Worm (Caenorhabditis elegans) whole organism, L4 larva: ENCODE results near the gene otpl-6.

Experiments
- D1046.2 ChIP-seq: fragments of 200-800 bp; sonication (Bioruptor generic); IDR thresholded peaks from 2 replicates; pipeline ENCODE4 v1.3.6; 2022; ENCODE audit warnings: missing genetic modification characterization, missing compliant biosample characterization
- F49E8.2 ChIP-seq: sonication (generic microtip); optimal IDR thresholded peaks from 2 replicates; lab custom pipeline; 2016; ENCODE audit warnings: missing compliant biosample characterization, mild to moderate bottlenecking, missing genetic modification characterization, borderline replicate concordance
- Y5F2A.4 ChIP-seq: fragments of 200-800 bp; sonication (Bioruptor generic); optimal IDR thresholded peaks from 2 replicates; lab custom pipeline; 2018; ENCODE audit warnings: mild to moderate bottlenecking, missing genetic modification characterization, missing compliant biosample characterization
- aha-1 ChIP-seq: fragments of 150-350 bp; peaks from one replicate; lab custom pipeline; 2014; ENCODE audit warnings: missing biosample characterization, missing genetic modification characterization
- aly-2 ChIP-seq: sonication (generic microtip); optimal IDR thresholded peaks from 2 replicates; lab custom pipeline; 2018; ENCODE audit warnings: missing biosample characterization, missing genetic modification characterization
- ama-1 ChIP-seq: fragments of 150-350 bp; optimal IDR thresholded peaks from 2 replicates; lab custom pipeline; 2014; ENCODE audit warnings: inconsistent platforms, mixed read lengths
- ceh-20 ChIP-seq: fragments of 200-800 bp; sonication (Bioruptor generic); IDR thresholded peaks from 2 replicates; pipeline ENCODE4 v1.3.6; 2022; ENCODE audit warnings: missing genetic modification reagents, missing genetic modification characterization, missing compliant biosample characterization
- ceh-44 ChIP-seq: fragments of 200-800 bp; sonication (Bioruptor generic); IDR thresholded peaks from 2 replicates; pipeline ENCODE4 v1.3.6; 2022; ENCODE audit warnings: missing genetic modification reagents, missing genetic modification characterization, missing compliant biosample characterization
- ceh-62 ChIP-seq: sonication (generic microtip); optimal IDR thresholded peaks from 2 replicates; lab custom pipeline; 2017; ENCODE audit warnings: missing biosample characterization, missing genetic modification characterization
- ceh-82 ChIP-seq: sonication (generic microtip); optimal IDR thresholded peaks from 2 replicates; lab custom pipeline; 2017; ENCODE audit warnings: missing biosample characterization, missing genetic modification characterization
- cey-2 ChIP-seq: sonication (generic microtip); optimal IDR thresholded peaks from 3 replicates; lab custom pipeline; 2017; ENCODE audit warnings: missing genetic modification characterization, mild to moderate bottlenecking, missing compliant biosample characterization, antibody characterized with exemption, borderline replicate concordance; ENCODE audit not compliant: insufficient read depth
- daf-8 ChIP-seq: fragments of 200-800 bp; sonication (Bioruptor generic); IDR thresholded peaks from 2 replicates; pipeline ENCODE4 v1.3.6; 2022; ENCODE audit warnings: missing genetic modification characterization, missing compliant biosample characterization
- dmd-6 ChIP-seq: fragments of 200-800 bp; sonication (Bioruptor generic); IDR thresholded peaks from 2 replicates; pipeline ENCODE4 v1.3.6; 2022; ENCODE audit warnings: missing genetic modification reagents, missing genetic modification characterization, missing compliant biosample characterization
- duxl-1 ChIP-seq: sonication (generic microtip); optimal IDR thresholded peaks from 2 replicates; lab custom pipeline; 2016; ENCODE audit warnings: mild to moderate bottlenecking, missing genetic modification characterization, moderate library complexity, missing compliant biosample characterization; ENCODE audit not compliant: poor library complexity
- lin-1 ChIP-seq: fragments of 200-800 bp; sonication (Bioruptor generic); IDR thresholded peaks from 2 replicates; pipeline ENCODE4 v1.3.6; 2022; ENCODE audit warnings: missing genetic modification reagents, missing genetic modification characterization, missing compliant biosample characterization
- lin-38 ChIP-seq: fragments of 200-800 bp; sonication (Bioruptor generic); IDR thresholded peaks from 2 replicates; pipeline ENCODE4 v1.3.6; 2022; ENCODE audit warnings: missing genetic modification reagents, missing genetic modification characterization, missing compliant biosample characterization
- madf-5 ChIP-seq, 2 experiments: fragments of 200-800 bp; sonication (Bioruptor generic); IDR thresholded peaks; 2 replicates each; pipeline ENCODE4 v1.3.6; 2022; ENCODE audit warnings: missing compliant biosample characterization in 2 of 2, missing genetic modification characterization in 2 of 2
- mdl-1 ChIP-seq, 2 experiments: fragments of 150-350 bp in 1 of 2; sonication (generic microtip) in 1 of 2; optimal IDR thresholded peaks; 2 replicates each; lab custom pipeline; 2014 to 2017; ENCODE audit warnings: missing biosample characterization in 2 of 2, missing genetic modification characterization in 2 of 2
- nhr-102 ChIP-seq: sonication (generic microtip); optimal IDR thresholded peaks from 2 replicates; lab custom pipeline; 2016; ENCODE audit warnings: mild to moderate bottlenecking, missing genetic modification characterization, moderate library complexity, missing compliant biosample characterization
- nhr-11 ChIP-seq: fragments of 150-350 bp; optimal IDR thresholded peaks from 2 replicates; lab custom pipeline; 2014; ENCODE audit warnings: missing biosample characterization, missing genetic modification characterization
- nhr-28 ChIP-seq: fragments of 150-350 bp; optimal IDR thresholded peaks from 2 replicates; lab custom pipeline; 2014; ENCODE audit warnings: missing biosample characterization, missing genetic modification characterization
- nhr-41 ChIP-seq: fragments of 200-800 bp; sonication (Bioruptor generic); IDR thresholded peaks from 2 replicates; pipeline ENCODE4 v1.3.6; 2022; ENCODE audit warnings: missing genetic modification reagents, missing genetic modification characterization, missing compliant biosample characterization
- php-3 ChIP-seq: fragments of 200-800 bp; sonication (Bioruptor generic); IDR thresholded peaks from 2 replicates; pipeline ENCODE4 v1.3.6; 2022; ENCODE audit warnings: missing genetic modification reagents, missing genetic modification characterization, missing compliant biosample characterization
- pqm-1 ChIP-seq: sonication (generic microtip); optimal IDR thresholded peaks from 2 replicates; lab custom pipeline; 2017; ENCODE audit warnings: missing biosample characterization, missing genetic modification characterization
- rbr-2 ChIP-seq: sonication (generic microtip); optimal IDR thresholded peaks from 2 replicates; lab custom pipeline; 2016; ENCODE audit warnings: missing genotype, missing genetic modification characterization, missing compliant biosample characterization
- sdz-12 ChIP-seq: fragments of 200-800 bp; sonication (Bioruptor generic); optimal IDR thresholded peaks from 2 replicates; lab custom pipeline; 2018; ENCODE audit warnings: mild to moderate bottlenecking, missing genetic modification characterization, missing compliant biosample characterization
- set-16 ChIP-seq: fragments of 200-800 bp; sonication (Bioruptor generic); IDR thresholded peaks from 2 replicates; pipeline ENCODE4 v1.3.6; 2022; ENCODE audit warnings: missing genetic modification reagents, missing genetic modification characterization, missing compliant biosample characterization
- spr-3 ChIP-seq: fragments of 200-800 bp; sonication (Bioruptor generic); optimal IDR thresholded peaks from 2 replicates; lab custom pipeline; 2018; ENCODE audit warnings: mild to moderate bottlenecking, missing genetic modification characterization, missing compliant biosample characterization
- tra-1 ChIP-seq: fragments of 200-800 bp; sonication (Bioruptor generic); IDR thresholded peaks from 2 replicates; pipeline ENCODE4 v1.3.6; 2022; ENCODE audit warnings: missing genetic modification reagents, missing genetic modification characterization, missing compliant biosample characterization
- zip-11 ChIP-seq: fragments of 200-800 bp; sonication (Bioruptor generic); IDR thresholded peaks from 2 replicates; pipeline ENCODE4 v1.3.6; 2022; ENCODE audit warnings: missing genetic modification characterization, missing compliant biosample characterization
- ztf-11 ChIP-seq: fragments of 150-350 bp; optimal IDR thresholded peaks from 2 replicates; lab custom pipeline; 2014; ENCODE audit warnings: missing biosample characterization, missing genetic modification characterization

Gene otpl-6

DNA sequence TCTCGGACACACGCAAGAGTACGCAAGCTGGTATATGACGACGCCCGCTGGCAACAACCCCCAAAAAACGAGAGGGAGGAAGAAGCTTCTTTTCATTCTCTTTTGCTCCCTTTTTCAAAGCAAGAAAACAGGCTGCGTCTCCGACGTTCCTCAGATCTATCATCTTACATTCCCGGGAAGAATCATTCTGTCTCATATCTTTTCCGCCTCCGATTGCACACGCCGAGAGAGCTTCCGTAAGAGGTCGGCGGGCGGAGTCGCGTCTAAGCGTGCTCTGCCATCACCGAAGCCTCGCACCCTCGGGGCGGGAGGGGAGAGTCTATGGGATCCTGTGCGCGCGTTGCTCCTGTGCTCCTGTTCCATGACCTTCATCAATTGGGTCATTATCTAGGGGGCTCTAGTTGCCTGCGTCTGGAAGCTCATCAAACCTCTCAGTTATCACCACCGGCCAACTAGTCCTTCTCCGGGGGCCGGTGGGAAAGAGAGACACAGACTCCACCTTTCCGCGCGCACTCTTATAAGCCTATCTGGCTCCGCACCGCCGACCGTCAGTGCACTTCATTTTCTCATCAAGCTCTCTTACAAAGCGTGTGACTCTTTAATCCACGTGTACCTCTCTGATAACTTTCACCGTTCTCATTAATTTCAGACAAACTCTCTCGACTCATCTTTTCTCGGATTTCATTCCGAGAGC, 19.8 kb downstream of the otpl-6 start, which contains the start of the genes slc-17.8 and asns-1:
Gene slc-17.8 (minus strand): TSS at position 51 of the 694 bp plus-strand sequence.
Gene asns-1 (plus strand): TSS at position 644 of the 694 bp plus-strand sequence.
- TF ChIP-seq set-16 (peak; percentile 90), lin-1 (no peak)

DNA sequence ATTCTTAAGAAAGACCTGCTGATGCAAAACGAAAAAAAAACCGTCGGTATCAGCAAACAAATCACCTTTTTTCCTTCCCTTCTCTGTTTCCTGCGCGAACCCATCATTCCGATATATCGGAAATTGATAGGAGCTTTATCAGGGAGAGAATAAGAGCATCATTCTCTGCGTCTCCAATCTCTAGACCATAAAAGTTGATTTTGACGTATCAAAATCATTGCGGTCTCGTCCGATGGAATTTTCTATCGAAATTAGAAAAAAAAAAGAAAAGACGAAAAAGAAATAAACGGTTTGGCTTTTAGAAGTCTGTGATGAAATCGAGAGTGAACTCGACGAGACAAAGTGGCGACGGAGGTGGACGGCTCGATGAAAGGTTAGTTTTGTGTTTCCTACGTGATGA, 23.1 kb downstream of the otpl-6 start, which contains the start of gene stdh-4:
Gene stdh-4 (plus strand): TSS at position 301 of the 400 bp plus-strand sequence.
- TF ChIP-seq dmd-6 (GFP tag; lab: Robert Waterston, UW) (0 out of 2 replicates have a peak, but pooled peaks have one; percentile 13), F49E8.2 (tag; lab: Kevin White, UChicago) (no peak)

DNA sequence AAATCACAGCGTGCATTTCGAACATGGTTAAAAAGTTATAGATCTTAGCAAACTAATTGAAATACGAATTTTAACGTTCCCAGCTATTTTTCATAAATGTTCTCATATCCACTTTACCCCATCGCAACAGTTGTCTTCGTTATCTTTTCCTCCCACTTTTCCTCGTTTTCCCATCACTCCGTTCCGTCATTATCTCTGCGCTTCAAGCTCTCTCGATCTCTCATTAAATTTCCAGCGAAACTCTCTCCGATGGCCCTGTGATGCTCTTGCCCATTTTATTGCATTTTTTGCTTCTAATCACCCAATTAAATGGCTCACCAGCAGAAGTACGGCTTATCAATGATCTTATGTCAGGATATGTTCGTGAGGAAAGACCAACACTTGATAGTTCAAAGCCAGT, 26.6 kb downstream of the otpl-6 start, which contains the start of gene acr-15:
Gene acr-15 (plus strand): TSS at position 236 of the 400 bp plus-strand sequence.
- TF ChIP-seq nhr-11 (peak; percentile 14), ama-1 (lab: Kevin White, UChicago) (no peak)
- TF ChIP-seq, all 104 proteins: peak for 1

DNA sequence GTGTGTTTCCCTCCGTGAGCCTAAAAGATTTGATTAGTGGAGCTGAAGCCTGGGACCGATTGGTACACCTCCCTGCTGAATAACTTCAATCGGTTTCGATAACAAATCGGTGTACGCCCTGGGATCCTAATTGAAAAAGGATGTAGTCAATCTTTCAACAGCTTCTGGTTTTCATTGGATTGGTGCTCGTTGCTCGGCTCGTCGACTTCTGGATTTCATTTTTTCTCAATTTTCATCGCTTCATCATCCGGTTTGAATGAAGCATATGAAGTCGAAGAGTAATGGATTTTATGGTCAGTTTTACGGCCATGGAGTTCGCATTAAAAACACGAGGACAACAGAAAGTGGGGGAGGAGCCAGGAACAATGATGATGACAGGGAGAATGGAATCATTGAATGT, 30.1 kb downstream of the otpl-6 start:
- no peak for TF ChIP-seq ceh-44
- no peak for TF ChIP-seq madf-5 (GFP tag; IDR thresholded peaks at IDR 0.05; lab: Robert Waterston, UW)
- TF ChIP-seq cey-2: no peak
- TF ChIP-seq rbr-2: no peak
- TF ChIP-seq mdl-1 (tag; optimal IDR thresholded peaks at IDR 0.05; lab: Kevin White, UChicago): no peak
- no peak for TF ChIP-seq nhr-41 (GFP tag; lab: Robert Waterston, UW)
- TF ChIP-seq D1046.2: no peak
- TF ChIP-seq daf-8 (GFP tag; lab: Robert Waterston, UW): no peak
- TF ChIP-seq tra-1: no peak
- TF ChIP-seq pqm-1 (tag; lab: Kevin White, UChicago): no peak
- no peak for TF ChIP-seq ztf-11 (tag; lab: Kevin White, UChicago)
- TF ChIP-seq Y5F2A.4: no peak
- no peak for TF ChIP-seq nhr-11
- no peak for TF ChIP-seq duxl-1 (tag; lab: Kevin White, UChicago)
- TF ChIP-seq aly-2: no peak
- no peak for TF ChIP-seq aha-1
- no peak for TF ChIP-seq zip-11 (GFP tag; lab: Robert Waterston, UW)

DNA sequence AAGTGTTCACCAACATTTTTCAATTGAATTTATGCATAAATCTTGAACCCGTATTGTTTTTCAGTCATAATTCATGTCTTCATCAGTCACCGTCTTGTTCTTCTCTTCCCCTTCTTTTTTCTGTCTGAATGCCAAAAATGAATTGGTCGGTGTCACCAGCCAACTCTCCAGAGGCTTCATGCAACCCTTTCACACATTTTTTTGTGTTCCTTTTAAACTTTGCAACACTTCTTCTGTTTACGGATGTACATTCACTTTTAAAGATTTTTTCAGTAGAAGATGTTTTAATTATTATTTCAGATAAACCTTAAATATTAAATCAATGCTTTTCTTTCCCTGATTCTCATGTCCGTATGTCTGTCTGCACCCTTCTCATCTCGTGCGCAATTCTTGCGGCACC, 35.0 kb downstream of the otpl-6 start, which contains the start of gene acr-16:
Gene acr-16 (plus strand): TSS at position 301 of the 400 bp plus-strand sequence.
- no peak for TF ChIP-seq nhr-28
- TF ChIP-seq ceh-82 (tag; lab: Kevin White, UChicago): no peak
- no peak for TF ChIP-seq nhr-102 (tag; lab: Kevin White, UChicago)
- no peak for TF ChIP-seq php-3 (GFP tag; lab: Robert Waterston, UW)
- no peak for TF ChIP-seq spr-3 (GFP tag; lab: Kevin White, UChicago)
- TF ChIP-seq sdz-12: no peak
- TF ChIP-seq ceh-62: no peak
- no peak for TF ChIP-seq mdl-1 (tag; optimal IDR thresholded peaks at IDR 0.05; lab: Kevin White, UChicago)
- TF ChIP-seq ceh-20: no peak
- no peak for TF ChIP-seq Y5F2A.4
- TF ChIP-seq, all 104 proteins: peak for 0

DNA sequence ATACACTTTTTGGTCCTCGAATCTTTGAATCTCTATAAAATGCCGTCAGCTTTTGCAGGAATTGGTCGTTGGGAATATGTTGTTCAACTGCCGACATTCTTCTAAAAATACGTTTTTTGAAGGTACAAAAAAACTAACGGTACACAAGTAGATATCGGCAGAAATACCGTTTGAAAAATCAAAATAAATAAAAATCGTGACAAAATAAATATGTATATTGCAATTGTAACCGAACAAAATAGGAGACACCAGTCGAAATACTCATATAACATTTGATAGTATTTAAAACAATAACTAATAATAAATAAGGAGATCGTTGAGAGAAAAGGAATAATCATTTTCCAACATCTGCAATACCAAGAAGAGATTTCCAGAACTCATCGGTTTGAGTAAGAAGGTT, 39.2 kb downstream of the otpl-6 start, which contains the start of gene F25G6.8:
Gene F25G6.8 (minus strand): TSS at position 101 of the 400 bp plus-strand sequence.
- no peak for TF ChIP-seq rbr-2
- peak; percentile 5; the same call in 1 of the 2 replicates for TF ChIP-seq lin-38 (GFP tag; lab: Robert Waterston, UW)
